Worm (Caenorhabditis elegans): Measurements from ENCODE around the gene elt-3.
A peak's percentile ranks its signal among the peaks of the same experiment; 100 is the strongest.

elt-3 gene

DNA sequence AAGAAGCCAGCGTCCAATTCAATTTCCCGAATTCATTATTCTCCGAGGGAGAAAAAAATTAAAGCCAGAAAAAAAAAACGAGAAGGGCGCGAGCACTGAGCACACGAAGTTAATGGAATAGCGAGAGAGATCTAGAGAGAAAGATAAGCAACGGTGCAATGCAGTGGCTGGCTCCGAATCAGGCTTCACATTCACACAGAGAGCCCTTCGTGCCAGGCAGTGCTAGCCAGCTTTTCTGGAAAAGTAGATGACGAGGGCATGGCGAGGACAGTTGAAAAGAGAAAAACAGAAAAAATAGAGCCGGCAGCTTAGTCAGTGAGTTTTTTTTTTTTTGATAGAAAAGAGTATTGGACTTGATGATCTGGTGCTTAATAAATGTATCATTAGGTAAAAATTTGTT, 21.0 kb upstream of the elt-3 start (continued):
- TF ChIP-seq pax-3 (tag; optimal IDR thresholded peaks at IDR 0.05): peak; percentile 4
- no peak for TF ChIP-seq rnt-1 (tag; optimal IDR thresholded peaks at IDR 0.05)
- no peak for TF ChIP-seq ceh-88 (GFP tag; IDR thresholded peaks at IDR 0.05)
- TF ChIP-seq C16A3.4 (tag; optimal IDR thresholded peaks at IDR 0.05): no peak
- TF ChIP-seq lin-15B (tag; optimal IDR thresholded peaks at IDR 0.05): no peak
- no peak for TF ChIP-seq ceh-82 (tag; optimal IDR thresholded peaks at IDR 0.05)
- TF ChIP-seq hlh-4 (tag; optimal IDR thresholded peaks at IDR 0.05): no peak
- TF ChIP-seq nhr-237 (tag; optimal IDR thresholded peaks at IDR 0.05): no peak
- no peak for TF ChIP-seq sptf-1 (tag; optimal IDR thresholded peaks at IDR 0.05)
- TF ChIP-seq dsc-1 (tag; optimal IDR thresholded peaks at IDR 0.05): peak; percentile 52
- no peak for TF ChIP-seq ceh-63 (GFP tag; optimal IDR thresholded peaks at IDR 0.05)
- no peak for TF ChIP-seq ztf-4 (tag; optimal IDR thresholded peaks at IDR 0.05)
- peak; percentile 48 for TF ChIP-seq lin-14 (GFP tag; optimal IDR thresholded peaks at IDR 0.05)
- no peak for TF ChIP-seq tbx-2 (tag; optimal IDR thresholded peaks at IDR 0.05)
- TF ChIP-seq pag-3 (tag; optimal IDR thresholded peaks at IDR 0.05; ENCODE audit: borderline replicate concordance, insufficient read depth): no peak
- no peak for TF ChIP-seq efl-1 (optimal IDR thresholded peaks at IDR 0.05)
- no peak for TF ChIP-seq efl-1 (GFP tag; optimal IDR thresholded peaks at IDR 0.05 in 1 of 2)
- no peak for TF ChIP-seq jun-1 (tag; optimal IDR thresholded peaks at IDR 0.05)
- TF ChIP-seq sup-37 (GFP tag; optimal IDR thresholded peaks at IDR 0.05): no peak
- TF ChIP-seq ces-1 (GFP tag; optimal IDR thresholded peaks at IDR 0.05): no peak
- peak; percentile 24 for TF ChIP-seq unc-30 (tag; optimal IDR thresholded peaks at IDR 0.05)
- no peak for TF ChIP-seq unc-62 (GFP tag; optimal IDR thresholded peaks at IDR 0.05)
- no peak for TF ChIP-seq dpl-1 (GFP tag; optimal IDR thresholded peaks at IDR 0.05)
- TF ChIP-seq egl-13 (tag; optimal IDR thresholded peaks at IDR 0.05): peak; percentile 7
- no peak for TF ChIP-seq unc-98 (GFP tag; IDR thresholded peaks at IDR 0.05)

- TF ChIP-seq lin-14 (GFP tag; optimal IDR thresholded peaks at IDR 0.05) (peak; percentile 50), ama-1 (optimal IDR thresholded peaks at IDR 0.05) (no peak)
Measured at ce11 chrX:13914289-13914688, 20.4 kb upstream of the elt-3 start, which contains the start of gene Y26E6A.2. Gene Y26E6A.2 (minus strand): TSS chrX:13914389.

- TF ChIP-seq xbp-1 (tag; optimal IDR thresholded peaks at IDR 0.05): peak; percentile 39
- no peak for TF ChIP-seq unc-98 (GFP tag; IDR thresholded peaks at IDR 0.05)
- no peak for TF ChIP-seq ces-1 (GFP tag; optimal IDR thresholded peaks at IDR 0.05)
- TF ChIP-seq nhr-76 (tag; optimal IDR thresholded peaks at IDR 0.05): no peak
- no peak for TF ChIP-seq F16B12.6 (tag; optimal IDR thresholded peaks at IDR 0.05)
- no peak for TF ChIP-seq nhr-77 (tag; optimal IDR thresholded peaks at IDR 0.05)
- no peak for TF ChIP-seq unc-86 (tag; optimal IDR thresholded peaks at IDR 0.05)
- peak in 3 of 6 experiments; percentile 24 to 99 (median 84) for TF ChIP-seq elt-3 (tag; optimal IDR thresholded peaks at IDR 0.05)
- TF ChIP-seq elt-2 (tag; optimal IDR thresholded peaks at IDR 0.05): no peak
- no peak for TF ChIP-seq nhr-19 (GFP tag; conservative IDR thresholded peaks at IDR 0.05)
- no peak for TF ChIP-seq nhr-11 (tag; optimal IDR thresholded peaks at IDR 0.05)
- TF ChIP-seq egl-13 (tag; optimal IDR thresholded peaks at IDR 0.05): no peak
- no peak for TF ChIP-seq dpl-1 (GFP tag; optimal IDR thresholded peaks at IDR 0.05)
- TF ChIP-seq ceh-8 (GFP tag; optimal IDR thresholded peaks at IDR 0.05): no peak
- TF ChIP-seq hpl-2 (GFP tag; optimal IDR thresholded peaks at IDR 0.05): no peak
- no peak for TF ChIP-seq fkh-10 (GFP tag; optimal IDR thresholded peaks at IDR 0.05)
- TF ChIP-seq ceh-90 (tag; optimal IDR thresholded peaks at IDR 0.05): no peak
- TF ChIP-seq nhr-12 (tag; optimal IDR thresholded peaks at IDR 0.05): no peak
- peak; percentile 66 for TF ChIP-seq nhr-71 (tag; optimal IDR thresholded peaks at IDR 0.05)
- TF ChIP-seq nhr-85 (tag): peak; percentile 78
- peak in 1 of 3 experiments; percentile 39 for TF ChIP-seq ceh-82 (tag; optimal IDR thresholded peaks at IDR 0.05)
- no peak for TF ChIP-seq fkh-4 (tag; optimal IDR thresholded peaks at IDR 0.05; ENCODE audit: borderline replicate concordance)
- TF ChIP-seq sptf-1 (tag; optimal IDR thresholded peaks at IDR 0.05): no peak
- no peak for TF ChIP-seq isw-1 (GFP tag; IDR thresholded peaks at IDR 0.05)
- TF ChIP-seq lin-14 (GFP tag; optimal IDR thresholded peaks at IDR 0.05): peak; percentile 98
- TF ChIP-seq vab-15 (tag; optimal IDR thresholded peaks at IDR 0.05): no peak
- no peak for TF ChIP-seq nhr-28 (tag; optimal IDR thresholded peaks at IDR 0.05)
- TF ChIP-seq snu-23 (GFP tag; optimal IDR thresholded peaks at IDR 0.05): peak; percentile 74
- TF ChIP-seq fos-1 (tag; optimal IDR thresholded peaks at IDR 0.05): no peak
- TF ChIP-seq C34B4.2 (tag; optimal IDR thresholded peaks at IDR 0.05): no peak
- TF ChIP-seq egl-27 (tag; optimal IDR thresholded peaks at IDR 0.05): no peak
Measured at ce11 chrX:13917121-13917755, 17.4 kb upstream of the elt-3 start, which contains the start of gene ekl-5. Gene ekl-5 (minus strand): TSS chrX:13917171.

Measured in whole organism, L1 larva.